Fruit fly (Drosophila melanogaster) whole organism, embryonic: ENCODE data around the gene CG44006.
A peak's percentile ranks its signal among the peaks of the same experiment; 100 is the strongest.

Source experiments
- Abd-B ChIP-seq: fragments of 200-800 bp; sonication (Bioruptor generic); optimal IDR thresholded peaks from 2 replicates; lab custom pipeline; 2018; ENCODE audit warnings: missing biosample characterization, mild to moderate bottlenecking, missing genetic modification characterization, moderate library complexity
- BEAF-32 ChIP-seq: fragments of 200-800 bp; sonication (Bioruptor generic); optimal IDR thresholded peaks from 3 replicates; lab custom pipeline; 2017; ENCODE audit warnings: missing biosample characterization, missing genetic modification characterization, mild to moderate bottlenecking, moderate library complexity, missing genetic modification reagents
- Blimp-1 ChIP-seq: fragments of 200-800 bp; sonication (Bioruptor generic); optimal IDR thresholded peaks from 3 replicates; lab custom pipeline; 2018; ENCODE audit warnings: missing biosample characterization, missing genetic modification characterization, mild to moderate bottlenecking, moderate library complexity, missing genetic modification reagents
- CG10267 ChIP-seq: fragments of 200-800 bp; sonication (Bioruptor generic); optimal IDR thresholded peaks from 2 replicates; lab custom pipeline; 2018; ENCODE audit warnings: missing biosample characterization, mild to moderate bottlenecking, missing genetic modification characterization, moderate library complexity
- CG10462 ChIP-seq: fragments of 200-800 bp; sonication (Bioruptor generic); optimal IDR thresholded peaks from 2 replicates; lab custom pipeline; 2016; ENCODE audit warnings: missing biosample characterization, missing genetic modification characterization
- CG11085 ChIP-seq: fragments of 200-800 bp; sonication (Bioruptor generic); IDR thresholded peaks from 2 replicates; pipeline ENCODE4 v1.3.6; 2022; ENCODE audit warnings: missing biosample characterization, missing genetic modification characterization
- CG11093 ChIP-seq: fragments of 200-800 bp; sonication (Bioruptor generic); IDR thresholded peaks from 3 replicates; pipeline ENCODE4 v1.3.6; 2022; ENCODE audit warnings: missing biosample characterization, missing genetic modification characterization
- CG12155 ChIP-seq: fragments of 200-800 bp; sonication (Bioruptor generic); optimal IDR thresholded peaks from 3 replicates; lab custom pipeline; 2016; ENCODE audit warnings: missing biosample characterization, missing genetic modification characterization
- CG13894 ChIP-seq: fragments of 200-800 bp; sonication (Bioruptor generic); optimal IDR thresholded peaks from 3 replicates; lab custom pipeline; 2018; ENCODE audit warnings: missing biosample characterization, mild to moderate bottlenecking, missing genetic modification characterization, moderate library complexity
- CG15011 ChIP-seq: fragments of 200-800 bp; sonication (Bioruptor generic); optimal IDR thresholded peaks from 3 replicates; lab custom pipeline; 2018; ENCODE audit warnings: missing biosample characterization, mild to moderate bottlenecking, missing genetic modification characterization
- CG16779 ChIP-seq: fragments of 200-800 bp; sonication (Bioruptor generic); IDR thresholded peaks from 2 replicates; pipeline ENCODE4 v1.3.6; 2022; ENCODE audit warnings: missing biosample characterization, missing genetic modification characterization
- CG2199 ChIP-seq: fragments of 200-800 bp; sonication (Bioruptor generic); IDR thresholded peaks from 3 replicates; pipeline ENCODE4 v1.3.6; 2022; ENCODE audit warnings: missing biosample characterization, missing genetic modification characterization
- CG30431 ChIP-seq: fragments of 200-800 bp; sonication (Bioruptor generic); optimal IDR thresholded peaks from 2 replicates; lab custom pipeline; 2017; ENCODE audit warnings: missing biosample characterization, missing genetic modification characterization
- CG32532 ChIP-seq: fragments of 200-800 bp; sonication (Bioruptor generic); IDR thresholded peaks from 2 replicates; pipeline ENCODE4 v1.3.6; 2022; ENCODE audit warnings: missing biosample characterization, missing genetic modification characterization
- CG42726 ChIP-seq: fragments of 200-800 bp; sonication (Bioruptor generic); IDR thresholded peaks from 2 replicates; pipeline ENCODE4 v1.3.6; 2022; ENCODE audit warnings: missing biosample characterization, missing genetic modification characterization; ENCODE audit not compliant: partially characterized antibody
- CG5180 ChIP-seq: fragments of 200-800 bp; sonication (Bioruptor generic); optimal IDR thresholded peaks from 3 replicates; lab custom pipeline; 2017; ENCODE audit warnings: missing biosample characterization, missing genetic modification characterization, mild to moderate bottlenecking, moderate library complexity, missing genetic modification reagents
- CG7987 ChIP-seq: fragments of 200-800 bp; sonication (Bioruptor generic); optimal IDR thresholded peaks from 2 replicates; lab custom pipeline; 2018; ENCODE audit warnings: missing biosample characterization, mild to moderate bottlenecking, missing genetic modification characterization, moderate library complexity
- CG8924 ChIP-seq: fragments of 200-800 bp; optimal IDR thresholded peaks from 3 replicates; lab custom pipeline; 2019; ENCODE audit warnings: missing biosample characterization, mild to moderate bottlenecking, missing genetic modification characterization, moderate library complexity
- CG9817 ChIP-seq: fragments of 200-800 bp; sonication (Bioruptor generic); optimal IDR thresholded peaks from 2 replicates; lab custom pipeline; 2018; ENCODE audit warnings: missing biosample characterization, mild to moderate bottlenecking, missing genetic modification characterization, moderate library complexity
- Deaf1 ChIP-seq: fragments of 200-800 bp; optimal IDR thresholded peaks from 3 replicates; lab custom pipeline; 2019; ENCODE audit warnings: missing biosample characterization, mild to moderate bottlenecking, missing genetic modification characterization, moderate library complexity
- Dip3 ChIP-seq: fragments of 200-800 bp; sonication (Bioruptor generic); optimal IDR thresholded peaks from 3 replicates; lab custom pipeline; 2016; ENCODE audit warnings: missing biosample characterization, missing genetic modification characterization
- Drgx ChIP-seq: fragments of 200-800 bp; sonication (Bioruptor generic); IDR thresholded peaks from 2 replicates; pipeline ENCODE4 v1.3.6; 2022; ENCODE audit warnings: missing biosample characterization, missing genetic modification characterization
- Jarid2 ChIP-seq: fragments of 200-800 bp; sonication (Bioruptor generic); optimal IDR thresholded peaks from 3 replicates; lab custom pipeline; 2017; ENCODE audit warnings: mild to moderate bottlenecking, missing biosample characterization, missing genetic modification reagents, missing genetic modification characterization
- Med ChIP-seq: fragments of 200-800 bp; sonication (Bioruptor generic); peaks from one replicate; lab custom pipeline; 2016; ENCODE audit warnings: missing biosample characterization, missing genetic modification characterization, mild to moderate bottlenecking, inconsistent platforms, moderate library complexity
- Rfx ChIP-seq: fragments of 200-800 bp; sonication (Bioruptor generic); IDR thresholded peaks from 2 replicates; pipeline ENCODE4 v1.3.6; 2022; ENCODE audit warnings: missing biosample characterization, missing genetic modification characterization
- Sox102F ChIP-seq: fragments of 200-800 bp; sonication (Bioruptor generic); optimal IDR thresholded peaks from 2 replicates; lab custom pipeline; 2018; ENCODE audit warnings: missing biosample characterization, mild to moderate bottlenecking, missing genetic modification characterization, moderate library complexity
- Trl ChIP-seq, 3 experiments: fragments of >200 bp in 2 of 3; fragments of 200-800 bp in 1 of 3; sonication (Bioruptor generic) in 1 of 3; optimal IDR thresholded peaks; 2 replicates in 1 of 3; 3 replicates in 2 of 3; lab custom pipeline; 2016 to 2017; ENCODE audit warnings: missing biosample characterization in 1 of 3, missing genetic modification characterization in 1 of 3
- Vsx1 ChIP-seq: fragments of 200-800 bp; sonication (Bioruptor generic); optimal IDR thresholded peaks from 2 replicates; lab custom pipeline; 2017; ENCODE audit warnings: missing biosample characterization, mild to moderate bottlenecking, missing genetic modification characterization, missing genetic modification reagents
- YL-1 ChIP-seq: fragments of 200-800 bp; sonication (Bioruptor generic); optimal IDR thresholded peaks from 3 replicates; lab custom pipeline; 2017; ENCODE audit warnings: missing biosample characterization, mild to moderate bottlenecking, missing genetic modification characterization
- amos ChIP-seq: fragments of 200-800 bp; sonication (Bioruptor generic); IDR thresholded peaks from 2 replicates; pipeline ENCODE4 v1.3.6; 2022; ENCODE audit warnings: missing biosample characterization, missing genetic modification characterization; ENCODE audit not compliant: partially characterized antibody
- ara ChIP-seq: fragments of 200-800 bp; sonication (Bioruptor generic); IDR thresholded peaks from 2 replicates; pipeline ENCODE4 v1.3.6; 2022; ENCODE audit warnings: missing biosample characterization, missing genetic modification characterization
- bsh ChIP-seq, 2 experiments: fragments of 200-800 bp; sonication (Bioruptor generic); optimal IDR thresholded peaks; 2 replicates each; lab custom pipeline; 2017 to 2018; ENCODE audit warnings: mild to moderate bottlenecking in 2 of 2, missing biosample characterization in 2 of 2, missing genetic modification characterization in 2 of 2, moderate library complexity in 1 of 2
- chn ChIP-seq: fragments of 200-800 bp; sonication (Bioruptor generic); optimal IDR thresholded peaks from 2 replicates; lab custom pipeline; 2016; ENCODE audit warnings: missing biosample characterization, missing genetic modification characterization
- crol ChIP-seq: fragments of 200-800 bp; sonication (Bioruptor generic); IDR thresholded peaks from 2 replicates; pipeline ENCODE4 v1.3.6; 2022; ENCODE audit warnings: missing biosample characterization, missing genetic modification characterization
- ewg ChIP-seq: fragments of 200-800 bp; sonication (Bioruptor generic); optimal IDR thresholded peaks from 3 replicates; lab custom pipeline; 2017; ENCODE audit warnings: mild to moderate bottlenecking, missing biosample characterization, missing genetic modification reagents, missing genetic modification characterization
- ftz-f1 ChIP-seq: fragments of 200-800 bp; sonication (Bioruptor generic); optimal IDR thresholded peaks from 2 replicates; lab custom pipeline; 2016; ENCODE audit warnings: missing biosample characterization, missing genetic modification characterization
- hb ChIP-seq: fragments of 200-800 bp; sonication (Bioruptor generic); IDR thresholded peaks from 3 replicates; pipeline ENCODE4 v1.3.6; 2022; ENCODE audit warnings: missing biosample characterization, missing genetic modification characterization; ENCODE audit not compliant: partially characterized antibody
- jumu ChIP-seq: fragments of 200-800 bp; sonication (Bioruptor generic); optimal IDR thresholded peaks from 3 replicates; lab custom pipeline; 2016; ENCODE audit warnings: missing biosample characterization, missing genetic modification characterization
- knrl ChIP-seq: fragments of 200-800 bp; sonication (Bioruptor generic); IDR thresholded peaks from 3 replicates; pipeline ENCODE4 v1.3.6; 2022; ENCODE audit warnings: missing biosample characterization, missing genetic modification characterization; ENCODE audit not compliant: partially characterized antibody
- lbe ChIP-seq: fragments of 200-800 bp; sonication (Bioruptor generic); optimal IDR thresholded peaks from 2 replicates; lab custom pipeline; 2016; ENCODE audit warnings: missing biosample characterization, mild to moderate bottlenecking, missing genetic modification characterization
- mam ChIP-seq: fragments of 200-800 bp; sonication (Bioruptor generic); optimal IDR thresholded peaks from 3 replicates; lab custom pipeline; 2016; ENCODE audit warnings: missing biosample characterization, missing genetic modification characterization
- nom ChIP-seq: fragments of 200-800 bp; sonication (Bioruptor generic); optimal IDR thresholded peaks from 2 replicates; lab custom pipeline; 2017; ENCODE audit warnings: missing biosample characterization, missing genetic modification characterization, mild to moderate bottlenecking, moderate library complexity, missing genetic modification reagents
- otp ChIP-seq: fragments of 200-800 bp; sonication (Bioruptor generic); IDR thresholded peaks from 3 replicates; pipeline ENCODE4, ENCODE4 v1.3.6; 2022; ENCODE audit warnings: missing biosample characterization, missing genetic modification characterization
- pzg ChIP-seq: fragments of 200-800 bp; sonication (Bioruptor generic); optimal IDR thresholded peaks from 3 replicates; lab custom pipeline; 2018; ENCODE audit warnings: missing biosample characterization, mild to moderate bottlenecking, missing genetic modification characterization, moderate library complexity
- seq ChIP-seq: fragments of 200-800 bp; sonication (Bioruptor generic); IDR thresholded peaks from 2 replicates; pipeline ENCODE4 v1.3.6; 2022; ENCODE audit warnings: missing biosample characterization, missing genetic modification characterization
- stc ChIP-seq: fragments of 200-800 bp; sonication (Bioruptor generic); IDR thresholded peaks from 2 replicates; pipeline ENCODE4 v1.3.6; 2022; ENCODE audit warnings: missing biosample characterization, missing genetic modification characterization
- stwl ChIP-seq: fragments of 200-800 bp; sonication (Bioruptor generic); optimal IDR thresholded peaks from 3 replicates; lab custom pipeline; 2018; ENCODE audit warnings: missing biosample characterization, mild to moderate bottlenecking, missing genetic modification characterization, moderate library complexity

The CG44006 gene

DNA sequence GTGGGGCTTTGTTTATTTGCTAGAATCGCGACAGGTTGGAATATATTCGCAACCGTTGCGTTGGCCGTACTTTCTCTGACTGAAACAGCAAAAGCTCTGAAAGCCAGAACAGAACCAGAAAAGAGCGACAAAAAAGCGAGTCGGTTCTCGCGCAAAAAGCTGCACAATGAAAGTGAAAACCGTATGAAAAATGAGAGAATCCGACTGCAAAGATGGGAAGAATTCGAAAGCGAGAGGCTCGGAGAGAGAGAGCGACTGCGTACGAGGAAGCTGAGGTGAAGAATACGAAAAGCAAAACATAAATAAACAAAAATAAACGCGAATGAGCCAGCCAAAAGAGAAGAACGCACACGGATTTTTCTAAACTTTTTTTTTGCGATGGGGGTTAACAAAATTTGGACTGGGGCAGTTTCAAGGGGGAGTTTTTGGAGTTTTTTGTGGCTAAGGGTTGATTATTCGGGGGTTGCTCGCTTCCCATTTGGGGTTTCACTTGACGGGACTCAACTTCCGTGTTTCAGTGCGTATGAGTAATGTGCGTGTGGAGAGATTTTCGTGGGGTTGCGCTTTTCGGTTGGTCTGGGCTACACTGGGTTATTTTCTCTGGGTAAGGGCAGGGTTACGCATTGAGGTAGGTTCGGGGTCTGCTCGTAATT lies 8.1 kb downstream of the CG44006 start:
- TF ChIP-seq Drgx: peak; percentile 21
- peak; percentile 47; the same call in 1 of the 2 replicates for TF ChIP-seq seq (GFP tag; lab: Robert Waterston, UW)
- peak; percentile 9 for TF ChIP-seq Jarid2
- TF ChIP-seq crol (GFP tag; lab: Robert Waterston, UW): no peak
- TF ChIP-seq Trl (optimal IDR thresholded peaks at IDR 0.05; lab: Kevin White, UChicago): peak; percentile 20 to 86
- no peak for TF ChIP-seq Trl (GFP tag; optimal IDR thresholded peaks at IDR 0.05; lab: Kevin White, UChicago)
- peak in 1 of 2 experiments; percentile 37 for TF ChIP-seq bsh (GFP tag; optimal IDR thresholded peaks at IDR 0.05; lab: Kevin White, UChicago)
- peak; percentile 11 for TF ChIP-seq Deaf1 (tag; lab: Kevin White, UChicago)
- TF ChIP-seq chn (GFP tag; lab: Kevin White, UChicago): no peak
- no peak for TF ChIP-seq CG10462 (GFP tag; lab: Kevin White, UChicago)
- no peak for TF ChIP-seq stwl (tag; lab: Kevin White, UChicago)
- peak; percentile 47 for TF ChIP-seq Blimp-1
- TF ChIP-seq nom: peak; percentile 62
- TF ChIP-seq CG13894: peak; percentile 60
- TF ChIP-seq lbe (GFP tag; lab: Kevin White, UChicago): peak; percentile 39
- peak; percentile 52 for TF ChIP-seq Dip3 (GFP tag; lab: Kevin White, UChicago)
- TF ChIP-seq ewg: peak; percentile 19
- no peak for TF ChIP-seq jumu (GFP tag; lab: Kevin White, UChicago)

DNA sequence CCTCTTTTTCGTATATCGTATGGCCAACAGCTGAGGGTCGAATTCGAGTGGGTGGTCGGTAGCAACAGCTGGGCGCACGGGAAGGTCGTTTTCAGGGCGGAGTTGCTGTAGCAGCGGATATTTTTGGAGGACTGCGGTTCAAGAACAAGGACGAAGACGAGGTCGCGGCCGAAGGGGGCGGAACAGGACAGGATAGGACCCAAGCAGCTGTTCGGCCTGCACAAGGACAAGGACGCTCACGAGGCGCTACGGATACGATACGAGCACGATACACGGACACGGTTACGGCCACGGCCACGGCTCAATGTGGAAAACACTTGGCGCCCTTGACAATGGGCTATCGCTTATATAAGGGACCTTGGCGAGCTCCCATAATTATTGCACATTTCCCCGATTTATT lies 8.7 kb downstream of the CG44006 start:
- TF ChIP-seq stc (GFP tag; lab: Robert Waterston, UW): no peak
- no peak for TF ChIP-seq Abd-B
- TF ChIP-seq hb (GFP tag; lab: Robert Waterston, UW): 0 out of 3 replicates have a peak, but pooled peaks have one; percentile 45
- peak; percentile 8 for TF ChIP-seq BEAF-32 (GFP tag; lab: Kevin White, UChicago)
- no peak for TF ChIP-seq CG30431 (GFP tag; lab: Kevin White, UChicago)
- TF ChIP-seq mam (GFP tag; lab: Kevin White, UChicago): no peak
- TF ChIP-seq CG11085 (GFP tag; lab: Robert Waterston, UW): no peak
- TF ChIP-seq CG11093 (GFP tag; lab: Robert Waterston, UW): no peak
- no peak for TF ChIP-seq otp (GFP tag; lab: Robert Waterston, UW)
- TF ChIP-seq CG2199 (GFP tag; lab: Robert Waterston, UW): no peak
- TF ChIP-seq amos (GFP tag; lab: Robert Waterston, UW): peak; percentile 33; the same call in 1 of the 2 replicates
- TF ChIP-seq ara (GFP tag; lab: Robert Waterston, UW): no peak
- TF ChIP-seq Sox102F: no peak
- TF ChIP-seq CG12155 (GFP tag; lab: Kevin White, UChicago): no peak
- no peak for TF ChIP-seq CG5180
- peak; percentile 66 for TF ChIP-seq CG16779 (GFP tag; lab: Robert Waterston, UW)
- TF ChIP-seq CG15011 (GFP tag; lab: Kevin White, UChicago): no peak
- TF ChIP-seq CG9817 (tag; lab: Kevin White, UChicago): no peak
- no peak for TF ChIP-seq pzg (GFP tag; lab: Kevin White, UChicago)
- no peak for TF ChIP-seq CG10267
- no peak for TF ChIP-seq Rfx (GFP tag; lab: Robert Waterston, UW)
- no peak for TF ChIP-seq knrl (GFP tag; lab: Robert Waterston, UW)
- TF ChIP-seq CG32532 (GFP tag; lab: Robert Waterston, UW): no peak
- no peak for TF ChIP-seq CG8924 (tag; lab: Kevin White, UChicago)
- TF ChIP-seq CG42726 (GFP tag; lab: Robert Waterston, UW): 0 out of 2 replicates have a peak, but pooled peaks have one; percentile 33
- peak; percentile 39 for TF ChIP-seq Med (GFP tag; lab: Kevin White, UChicago)
- no peak for TF ChIP-seq YL-1
- TF ChIP-seq ftz-f1 (GFP tag; lab: Kevin White, UChicago): peak; percentile 73
- TF ChIP-seq CG7987 (GFP tag; lab: Kevin White, UChicago): no peak
- no peak for TF ChIP-seq Vsx1 (GFP tag; lab: Kevin White, UChicago)
